Fruit fly (Drosophila melanogaster) S2 (cell line): ENCODE measurements around the gene CG14689.

Experiments
- CG8478 ChIP-seq: fragments of >200 bp; optimal IDR thresholded peaks from 2 replicates; lab custom pipeline; 2018
- CTCF ChIP-seq, 2 experiments: fragments of >200 bp; optimal IDR thresholded peaks; 2 replicates each; lab custom pipeline; 2018

- TF ChIP-seq CG8478 (lab: Kevin White, UChicago) (no peak), CTCF (optimal IDR thresholded peaks at IDR 0.05; lab: Kevin White, UChicago) (no peak)
These were observed 40.0 kb upstream of the CG14689 start, which contains the start of gene TkR86C for dm6 chr3R:10751061-10751460.
